Worm (Caenorhabditis elegans): ENCODE data around the gene txt-11.

DNA sequence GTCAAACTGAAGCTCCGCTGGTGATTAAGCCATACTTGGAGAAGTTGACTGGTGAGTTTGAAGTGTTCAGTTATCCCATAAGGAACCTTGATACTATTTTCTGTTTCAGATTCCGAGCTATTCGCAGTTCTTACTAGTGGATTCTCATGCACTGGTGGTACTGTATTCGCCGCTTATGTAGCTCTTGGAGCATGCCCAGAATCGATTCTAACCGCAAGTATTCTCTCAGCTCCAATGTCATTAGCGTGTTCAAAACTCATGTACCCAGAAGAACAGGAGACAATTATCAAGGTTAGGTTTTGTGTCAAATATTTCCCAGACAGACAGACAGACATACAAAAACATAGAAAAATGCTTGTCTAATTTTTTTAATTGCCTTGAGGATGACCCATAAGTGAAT is 51.8 kb downstream of the txt-11 start:
- TF ChIP-seq pha-4 (tag; optimal IDR thresholded peaks at IDR 0.05) (no peak), die-1 (tag; optimal IDR thresholded peaks at IDR 0.05) (no peak), akir-1 (GFP tag; optimal IDR thresholded peaks at IDR 0.05) (no peak), efl-1 (GFP tag; optimal IDR thresholded peaks at IDR 0.05) (no peak), snpc-1.1 (tag; optimal IDR thresholded peaks at IDR 0.05; ENCODE audit: insufficient read depth) (no peak), sea-2 (GFP tag; IDR thresholded peaks at IDR 0.05) (no peak), ztf-26 (tag; optimal IDR thresholded peaks at IDR 0.05) (no peak)
